Worm (Caenorhabditis elegans): ENCODE measurements around the gene grl-17.

Gene grl-17

ce11 chrV:13562748-13563147, 993 bp downstream of the grl-17 start:
- TF ChIP-seq ceh-6 (GFP tag; optimal IDR thresholded peaks at IDR 0.05), result no peak
- TF ChIP-seq ceh-18 (tag; optimal IDR thresholded peaks at IDR 0.05), result no peak
- TF ChIP-seq nfya-1 (tag; optimal IDR thresholded peaks at IDR 0.05), result no peak
- TF ChIP-seq rnt-1 (tag; optimal IDR thresholded peaks at IDR 0.05), result no peak

ce11 chrV:13559978-13560377, 3.8 kb downstream of the grl-17 start, which contains the start of gene C56A3.8:
Gene C56A3.8, plus strand, starts transcription at chrV:13560278.
- TF ChIP-seq hlh-8 (tag; optimal IDR thresholded peaks at IDR 0.05) (no peak), tbx-7 (tag; optimal IDR thresholded peaks at IDR 0.05) (no peak), fkh-10 (GFP tag; optimal IDR thresholded peaks at IDR 0.05) (no peak), pax-1 (tag; optimal IDR thresholded peaks at IDR 0.05) (no peak), che-1 (tag; optimal IDR thresholded peaks at IDR 0.05) (no peak), ceh-34 (tag; optimal IDR thresholded peaks at IDR 0.05) (no peak), ztf-16 (tag; optimal IDR thresholded peaks at IDR 0.05) (no peak), lin-11 (tag; optimal IDR thresholded peaks at IDR 0.05) (no peak)

- TF ChIP-seq pqm-1 (tag; optimal IDR thresholded peaks at IDR 0.05), result peak; percentile 86
- TF ChIP-seq F13H6.1 (tag; optimal IDR thresholded peaks at IDR 0.05), result peak; percentile 57
- TF ChIP-seq gmeb-2 (tag; optimal IDR thresholded peaks at IDR 0.05), result no peak
- peak; percentile 41 for TF ChIP-seq fax-1 (tag; optimal IDR thresholded peaks at IDR 0.05)
- peak; percentile 82 for TF ChIP-seq ref-2 (tag; optimal IDR thresholded peaks at IDR 0.05)
- no peak for TF ChIP-seq K02D7.2 (tag; optimal IDR thresholded peaks at IDR 0.05)
- TF ChIP-seq ceh-30 (tag; optimal IDR thresholded peaks at IDR 0.05), result no peak
- peak; percentile 41 for TF ChIP-seq fkh-6 (tag; optimal IDR thresholded peaks at IDR 0.05)
- TF ChIP-seq tbx-7 (tag; optimal IDR thresholded peaks at IDR 0.05), result peak; percentile 86
- TF ChIP-seq ceh-22 (tag; optimal IDR thresholded peaks at IDR 0.05), result no peak
- TF ChIP-seq lim-6 (tag; optimal IDR thresholded peaks at IDR 0.05), result no peak
- TF ChIP-seq pag-3 (tag; optimal IDR thresholded peaks at IDR 0.05; ENCODE audit: borderline replicate concordance), result no peak
- TF ChIP-seq unc-86 (tag; optimal IDR thresholded peaks at IDR 0.05), result peak; percentile 12
- TF ChIP-seq ets-4 (tag; optimal IDR thresholded peaks at IDR 0.05), result peak; percentile 83
- peak; percentile 48 for TF ChIP-seq ceh-18 (tag; optimal IDR thresholded peaks at IDR 0.05)
- no peak for TF ChIP-seq hlh-15 (tag; optimal IDR thresholded peaks at IDR 0.05)
- TF ChIP-seq nfya-1 (tag; optimal IDR thresholded peaks at IDR 0.05), result peak; percentile 26
- no peak for TF ChIP-seq madf-2 (tag; optimal IDR thresholded peaks at IDR 0.05)
- no peak for TF ChIP-seq ceh-9 (tag; optimal IDR thresholded peaks at IDR 0.05)
- no peak for TF ChIP-seq odd-2 (tag; optimal IDR thresholded peaks at IDR 0.05)
- TF ChIP-seq C38D4.7 (GFP tag; optimal IDR thresholded peaks at IDR 0.05), result no peak
- no peak for TF ChIP-seq nhr-11 (tag; optimal IDR thresholded peaks at IDR 0.05)
- no peak for TF ChIP-seq sox-4 (tag; optimal IDR thresholded peaks at IDR 0.05)
- no peak for TF ChIP-seq sox-2 (GFP tag; IDR thresholded peaks at IDR 0.05)
- peak; percentile 91 for TF ChIP-seq ceh-2 (tag; optimal IDR thresholded peaks at IDR 0.05)
- no peak for TF ChIP-seq ahr-1 (tag; optimal IDR thresholded peaks at IDR 0.05)
- TF ChIP-seq lin-11 (tag; optimal IDR thresholded peaks at IDR 0.05), result no peak
- TF ChIP-seq syd-9 (tag; optimal IDR thresholded peaks at IDR 0.05), result no peak
- TF ChIP-seq ama-1 (optimal IDR thresholded peaks at IDR 0.05), result no peak
- no peak for TF ChIP-seq nhr-232 (tag; optimal IDR thresholded peaks at IDR 0.05)
- TF ChIP-seq fkh-10 (GFP tag; optimal IDR thresholded peaks at IDR 0.05), result no peak
- TF ChIP-seq ceh-45 (GFP tag; IDR thresholded peaks at IDR 0.05), result no peak
- TF ChIP-seq ceh-14 (tag; optimal IDR thresholded peaks at IDR 0.05), result peak; percentile 63
- peak; percentile 81 for TF ChIP-seq elt-2 (tag; optimal IDR thresholded peaks at IDR 0.05)
- no peak for TF ChIP-seq npax-4 (tag; optimal IDR thresholded peaks at IDR 0.05)
- TF ChIP-seq ceh-6 (GFP tag; optimal IDR thresholded peaks at IDR 0.05), result no peak
- no peak for TF ChIP-seq ttx-3 (tag; optimal IDR thresholded peaks at IDR 0.05)
- TF ChIP-seq ceh-24 (tag; optimal IDR thresholded peaks at IDR 0.05), result no peak
- no peak for TF ChIP-seq pha-2 (tag; optimal IDR thresholded peaks at IDR 0.05)
- no peak for TF ChIP-seq pax-1 (tag; optimal IDR thresholded peaks at IDR 0.05)
- TF ChIP-seq dve-1 (tag; optimal IDR thresholded peaks at IDR 0.05), result peak; percentile 1
- TF ChIP-seq ztf-16 (tag; optimal IDR thresholded peaks at IDR 0.05), result no peak
- TF ChIP-seq elt-4 (tag; optimal IDR thresholded peaks at IDR 0.05), result no peak
- peak; percentile 13 for TF ChIP-seq ceh-48 (tag; optimal IDR thresholded peaks at IDR 0.05)
- TF ChIP-seq hlh-6 (tag; optimal IDR thresholded peaks at IDR 0.05), result no peak
Measured at ce11 chrV:13556746-13557145, 7.0 kb downstream of the grl-17 start, which contains the start of gene cav-2. Gene cav-2, plus strand, starts transcription at chrV:13557104.

Data from whole organism, late embryonic.